Fruit fly (Drosophila melanogaster) whole organism, adult: ENCODE measurements around the gene jvl.

Experiments used
- CG11617 ChIP-seq: fragments of 200-800 bp; sonication (Bioruptor generic); optimal IDR thresholded peaks from 2 replicates; lab custom pipeline; 2017; ENCODE audit warnings: mild to moderate bottlenecking, missing biosample characterization, missing genetic modification reagents, missing genetic modification characterization
- CG12768 ChIP-seq: fragments of 200-800 bp; sonication (Bioruptor generic); optimal IDR thresholded peaks from 2 replicates; lab custom pipeline; 2017; ENCODE audit warnings: missing biosample characterization, missing genetic modification characterization, mild to moderate bottlenecking, moderate library complexity, missing genetic modification reagents
- cic ChIP-seq: fragments of 200-800 bp; sonication (Bioruptor generic); optimal IDR thresholded peaks from 2 replicates; lab custom pipeline; 2017; ENCODE audit warnings: missing biosample characterization, mild to moderate bottlenecking, missing genetic modification characterization, moderate library complexity
- tj ChIP-seq: fragments of 200-800 bp; sonication (Bioruptor generic); optimal IDR thresholded peaks from 3 replicates; lab custom pipeline; 2017; ENCODE audit warnings: missing biosample characterization, mild to moderate bottlenecking, missing genetic modification characterization, moderate library complexity

DNA sequence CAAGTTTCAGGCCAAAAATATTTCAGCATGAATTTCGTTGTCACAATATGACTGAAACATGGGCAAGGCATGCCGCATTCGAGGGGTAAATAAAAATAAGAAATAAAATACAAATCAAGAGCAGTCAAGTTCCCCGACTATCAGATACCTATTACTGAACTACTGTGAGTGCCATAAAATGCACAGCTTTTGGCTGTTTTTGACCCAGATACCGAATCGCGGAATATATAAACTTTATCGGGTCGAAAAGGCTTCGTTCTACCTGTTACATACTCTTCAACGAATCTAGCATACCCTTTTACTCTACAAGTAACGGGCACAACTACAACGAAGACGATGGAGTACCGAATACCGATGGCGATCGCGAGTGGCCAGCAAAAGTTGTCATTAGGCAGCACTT lies 34.5 kb upstream of the jvl start:
- no peak for TF ChIP-seq CG12768 (GFP tag; lab: Kevin White, UChicago)
- TF ChIP-seq tj (GFP tag; lab: Kevin White, UChicago) = peak; percentile 2
- no peak for TF ChIP-seq CG11617 (GFP tag; lab: Kevin White, UChicago)
- TF ChIP-seq cic (GFP tag; lab: Kevin White, UChicago) = no peak
